Fruit fly (Drosophila melanogaster): ENCODE results near the gene CG3558.

dm6 chr2L:3039774-3040173 lies 47.1 kb downstream of the CG3558 start, which contains the start of the genes cnir and CG17221:
- TF ChIP-seq Camta (GFP tag; optimal IDR thresholded peaks at IDR 0.05) (peak; percentile 60), ash1 (GFP tag; optimal IDR thresholded peaks at IDR 0.05) (no peak), Myb (GFP tag; optimal IDR thresholded peaks at IDR 0.05) (peak; percentile 93), CG7928 (GFP tag; optimal IDR thresholded peaks at IDR 0.05) (peak; percentile 73), ac (GFP tag; optimal IDR thresholded peaks at IDR 0.05) (no peak), Bdp1 (GFP tag; optimal IDR thresholded peaks at IDR 0.05) (no peak), CG11723 (GFP tag; optimal IDR thresholded peaks at IDR 0.05) (peak; percentile 34), Kr (GFP tag; optimal IDR thresholded peaks at IDR 0.05) (no peak), Gsc (GFP tag; IDR thresholded peaks at IDR 0.05) (no peak), twi (tag; optimal IDR thresholded peaks at IDR 0.05) (peak; percentile 35), chinmo (GFP tag; IDR thresholded peaks at IDR 0.05; ENCODE audit: partially characterized antibody) (no peak), da (GFP tag; optimal IDR thresholded peaks at IDR 0.05) (peak; percentile 6), D19A (tag; optimal IDR thresholded peaks at IDR 0.05) (peak; percentile 37)
